Worm (Caenorhabditis elegans): Measurements from ENCODE around the gene F08B4.8.

The F08B4.8 gene

ce11 chrIV:8677303-8677702 lies at the start of gene F08B4.8:
F08B4.8 (plus strand) TSS chrIV:8677603.
- TF ChIP-seq F10B5.3 (tag; optimal IDR thresholded peaks at IDR 0.05) (no peak), sdz-12 (GFP tag; optimal IDR thresholded peaks at IDR 0.05) (no peak), php-3 (GFP tag; IDR thresholded peaks at IDR 0.05) (no peak), mes-2 (tag; optimal IDR thresholded peaks at IDR 0.05; ENCODE audit: poor library complexity, severe bottlenecking) (no peak), gei-8 (GFP tag; optimal IDR thresholded peaks at IDR 0.05) (no peak), lin-15B (tag; optimal IDR thresholded peaks at IDR 0.05) (no peak)

- TF ChIP-seq nhr-42 (GFP tag; IDR thresholded peaks at IDR 0.05) = no peak
- TF ChIP-seq lin-1 (GFP tag; IDR thresholded peaks at IDR 0.05) = no peak
- TF ChIP-seq ZK337.2 (GFP tag; IDR thresholded peaks at IDR 0.05) = no peak
- TF ChIP-seq pqm-1 (tag; optimal IDR thresholded peaks at IDR 0.05) = no peak
- TF ChIP-seq nhr-11 (tag; optimal IDR thresholded peaks at IDR 0.05) = no peak
- TF ChIP-seq nhr-102 (tag; optimal IDR thresholded peaks at IDR 0.05) = no peak
- no peak for TF ChIP-seq egl-43 (GFP tag; IDR thresholded peaks at IDR 0.05)
Observed at ce11 chrIV:8628262-8628661, 49.1 kb upstream of the F08B4.8 start.

- TF ChIP-seq daf-8 (GFP tag; IDR thresholded peaks at IDR 0.05) = no peak
- no peak for TF ChIP-seq nhr-102 (tag; optimal IDR thresholded peaks at IDR 0.05)
- TF ChIP-seq lin-38 (GFP tag; IDR thresholded peaks at IDR 0.05) = no peak
- no peak for TF ChIP-seq ztf-11 (tag; optimal IDR thresholded peaks at IDR 0.05)
- TF ChIP-seq aha-1 (tag) = peak; percentile 95
- no peak for TF ChIP-seq duxl-1 (tag; optimal IDR thresholded peaks at IDR 0.05; ENCODE audit: poor library complexity)
- TF ChIP-seq F10B5.3 (tag; optimal IDR thresholded peaks at IDR 0.05) = no peak
- TF ChIP-seq php-3 (GFP tag; IDR thresholded peaks at IDR 0.05) = no peak
- TF ChIP-seq ceh-28 (tag; optimal IDR thresholded peaks at IDR 0.05) = no peak
- TF ChIP-seq lsy-2 (tag; optimal IDR thresholded peaks at IDR 0.05) = peak; percentile 29 to 50
- no peak for TF ChIP-seq F37D6.2 (tag; optimal IDR thresholded peaks at IDR 0.05)
- TF ChIP-seq spr-1 (tag; optimal IDR thresholded peaks at IDR 0.05) = no peak
- TF ChIP-seq mep-1 (tag; optimal IDR thresholded peaks at IDR 0.05) = peak; percentile 57
- TF ChIP-seq hmg-1.1 (GFP tag; IDR thresholded peaks at IDR 0.05) = peak; percentile 68
- TF ChIP-seq unc-39 (tag; optimal IDR thresholded peaks at IDR 0.05) = no peak
- no peak for TF ChIP-seq lim-7 (GFP tag; IDR thresholded peaks at IDR 0.05)
- peak; percentile 14 for TF ChIP-seq mes-2 (tag; optimal IDR thresholded peaks at IDR 0.05; ENCODE audit: poor library complexity, severe bottlenecking)
- TF ChIP-seq ctbp-1 (GFP tag; IDR thresholded peaks at IDR 0.05) = peak; percentile 55; the same call in 1 of the 2 replicates
- peak; percentile 37 for TF ChIP-seq nhr-11 (tag; optimal IDR thresholded peaks at IDR 0.05)
- peak in 1 of 2 experiments; percentile 96 for TF ChIP-seq unc-62 (GFP tag; optimal IDR thresholded peaks at IDR 0.05 in 1 of 2)
- no peak for TF ChIP-seq unc-62 (tag; optimal IDR thresholded peaks at IDR 0.05)
- TF ChIP-seq egl-27 (tag; optimal IDR thresholded peaks at IDR 0.05) = no peak
- TF ChIP-seq rbr-2 (tag; optimal IDR thresholded peaks at IDR 0.05) = peak; percentile 50
- TF ChIP-seq tag-97 (GFP tag; IDR thresholded peaks at IDR 0.05) = no peak
- no peak for TF ChIP-seq unc-130 (GFP tag; optimal IDR thresholded peaks at IDR 0.05)
- TF ChIP-seq ztf-7 (tag; optimal IDR thresholded peaks at IDR 0.05) = no peak
- no peak for TF ChIP-seq skn-1 (tag; optimal IDR thresholded peaks at IDR 0.05)
- peak; percentile 51 for TF ChIP-seq hlh-11 (tag; optimal IDR thresholded peaks at IDR 0.05)
- TF ChIP-seq hlh-30 (tag; optimal IDR thresholded peaks at IDR 0.05; ENCODE audit: insufficient read depth) = peak; percentile 33
- peak; percentile 37; the same call in 1 of the 2 replicates for TF ChIP-seq set-16 (GFP tag; IDR thresholded peaks at IDR 0.05)
- no peak for TF ChIP-seq gei-8 (GFP tag; optimal IDR thresholded peaks at IDR 0.05)
- no peak for TF ChIP-seq vab-7 (GFP tag; IDR thresholded peaks at IDR 0.05)
- TF ChIP-seq ceh-20 (GFP tag; IDR thresholded peaks at IDR 0.05) = no peak
- TF ChIP-seq nhr-41 (GFP tag; IDR thresholded peaks at IDR 0.05) = no peak
- no peak for TF ChIP-seq lin-1 (GFP tag; IDR thresholded peaks at IDR 0.05)
- TF ChIP-seq sdz-12 (GFP tag; optimal IDR thresholded peaks at IDR 0.05) = no peak
- TF ChIP-seq dpl-1 (GFP tag; optimal IDR thresholded peaks at IDR 0.05) = no peak
- TF ChIP-seq fkh-10 (GFP tag; optimal IDR thresholded peaks at IDR 0.05) = peak; percentile 7
Observed at ce11 chrIV:8629609-8630052, 47.8 kb upstream of the F08B4.8 start.
